Fruit fly (Drosophila melanogaster) whole organism, embryonic: ENCODE measurements around the gene mthl2.

Experiments
- B-H1 ChIP-seq: fragments of 200-800 bp; sonication (Bioruptor generic); IDR thresholded peaks from 3 replicates; pipeline ENCODE4 v1.3.6; 2022; ENCODE audit warnings: missing biosample characterization, missing genetic modification characterization
- Blimp-1 ChIP-seq: fragments of 200-800 bp; sonication (Bioruptor generic); optimal IDR thresholded peaks from 3 replicates; lab custom pipeline; 2018; ENCODE audit warnings: missing biosample characterization, missing genetic modification characterization, mild to moderate bottlenecking, moderate library complexity, missing genetic modification reagents
- CG10366 ChIP-seq: fragments of 200-800 bp; sonication (Bioruptor generic); IDR thresholded peaks from 2 replicates; pipeline ENCODE4 v1.3.6; 2022; ENCODE audit warnings: missing biosample characterization, missing genetic modification characterization
- CG10979 ChIP-seq: fragments of 200-800 bp; sonication (Bioruptor generic); optimal IDR thresholded peaks from 2 replicates; lab custom pipeline; 2018; ENCODE audit warnings: missing biosample characterization, mild to moderate bottlenecking, missing genetic modification characterization, moderate library complexity
- CG11398 ChIP-seq: fragments of 200-800 bp; sonication (Bioruptor generic); optimal IDR thresholded peaks from 2 replicates; lab custom pipeline; 2016; ENCODE audit warnings: missing biosample characterization, missing genetic modification characterization
- CG14965 ChIP-seq: fragments of 200-800 bp; sonication (Bioruptor generic); optimal IDR thresholded peaks from 2 replicates; lab custom pipeline; 2016; ENCODE audit warnings: missing biosample characterization, missing genetic modification characterization, borderline replicate concordance
- CG16813 ChIP-seq: fragments of 200-800 bp; sonication (Bioruptor generic); IDR thresholded peaks from 3 replicates; pipeline ENCODE4 v1.3.6; 2022; ENCODE audit warnings: missing biosample characterization, missing genetic modification characterization; ENCODE audit not compliant: partially characterized antibody
- CG17361 ChIP-seq: fragments of 200-800 bp; sonication (Bioruptor generic); IDR thresholded peaks from 3 replicates; pipeline ENCODE4 v1.3.6; 2022; ENCODE audit warnings: missing biosample characterization, missing genetic modification characterization
- CG17802 ChIP-seq: fragments of 200-800 bp; sonication (Bioruptor generic); optimal IDR thresholded peaks from 2 replicates; lab custom pipeline; 2018; ENCODE audit warnings: missing biosample characterization, mild to moderate bottlenecking, missing genetic modification characterization, moderate library complexity
- CG18262 ChIP-seq: fragments of 200-800 bp; optimal IDR thresholded peaks from 3 replicates; lab custom pipeline; 2019; ENCODE audit warnings: missing biosample characterization, mild to moderate bottlenecking, missing genetic modification characterization, moderate library complexity
- CG30020 ChIP-seq: fragments of 200-800 bp; optimal IDR thresholded peaks from 2 replicates; lab custom pipeline; 2019; ENCODE audit warnings: missing biosample characterization, mild to moderate bottlenecking, missing genetic modification characterization, moderate library complexity
- CG34224 ChIP-seq: fragments of 200-800 bp; sonication (Bioruptor generic); IDR thresholded peaks from 3 replicates; pipeline ENCODE4 v1.3.6; 2022; ENCODE audit warnings: missing biosample characterization, missing genetic modification characterization; ENCODE audit not compliant: partially characterized antibody
- CG4854 ChIP-seq: fragments of 200-800 bp; sonication (Bioruptor generic); optimal IDR thresholded peaks from 2 replicates; lab custom pipeline; 2016; ENCODE audit warnings: missing biosample characterization, missing genetic modification characterization, inconsistent platforms
- CG6854 ChIP-seq: fragments of 200-800 bp; sonication (Bioruptor generic); optimal IDR thresholded peaks from 3 replicates; lab custom pipeline; 2017; ENCODE audit warnings: missing biosample characterization, mild to moderate bottlenecking, missing genetic modification characterization
- CG8290 ChIP-seq, 3 experiments: fragments of 200-800 bp; sonication (Bioruptor generic); optimal IDR thresholded peaks; 2 replicates each; lab custom pipeline; 2016 to 2019; ENCODE audit warnings: missing biosample characterization in 3 of 3, missing genetic modification characterization in 3 of 3, mild to moderate bottlenecking in 2 of 3, moderate library complexity in 1 of 3
- CG8388 ChIP-seq: fragments of 200-800 bp; sonication (Bioruptor generic); optimal IDR thresholded peaks from 2 replicates; lab custom pipeline; 2019; ENCODE audit warnings: missing biosample characterization, mild to moderate bottlenecking, missing genetic modification characterization, moderate library complexity
- Deaf1 ChIP-seq: fragments of 200-800 bp; optimal IDR thresholded peaks from 3 replicates; lab custom pipeline; 2019; ENCODE audit warnings: missing biosample characterization, mild to moderate bottlenecking, missing genetic modification characterization, moderate library complexity
- Doc3 ChIP-seq: fragments of 200-800 bp; sonication (Bioruptor generic); IDR thresholded peaks from 3 replicates; pipeline ENCODE4 v1.3.6; 2022; ENCODE audit warnings: missing biosample characterization, missing genetic modification characterization; ENCODE audit not compliant: partially characterized antibody
- Dref ChIP-seq: fragments of 200-800 bp; sonication (Bioruptor generic); IDR thresholded peaks from 2 replicates; pipeline ENCODE4 v1.3.6; 2022; ENCODE audit warnings: missing biosample characterization, missing genetic modification characterization
- Drgx ChIP-seq: fragments of 200-800 bp; sonication (Bioruptor generic); IDR thresholded peaks from 2 replicates; pipeline ENCODE4 v1.3.6; 2022; ENCODE audit warnings: missing biosample characterization, missing genetic modification characterization
- E2f2 ChIP-seq: fragments of 200-800 bp; sonication (Bioruptor generic); IDR thresholded peaks from 2 replicates; pipeline ENCODE4 v1.3.6; 2022; ENCODE audit warnings: missing biosample characterization, missing genetic modification characterization
- Gsc ChIP-seq: fragments of 200-800 bp; sonication (Bioruptor generic); IDR thresholded peaks from 2 replicates; pipeline ENCODE4 v1.3.6; 2022; ENCODE audit warnings: missing biosample characterization, missing genetic modification characterization
- Kr ChIP-seq: fragments of 200-800 bp; sonication (Bioruptor generic); optimal IDR thresholded peaks from 2 replicates; lab custom pipeline; 2017; ENCODE audit warnings: missing biosample characterization, mild to moderate bottlenecking, missing genetic modification characterization
- Lhr ChIP-seq: fragments of 200-800 bp; sonication (Bioruptor generic); optimal IDR thresholded peaks from 3 replicates; lab custom pipeline; 2017; ENCODE audit warnings: mild to moderate bottlenecking, missing biosample characterization, missing genetic modification reagents, missing genetic modification characterization
- MBD-R2 ChIP-seq: fragments of 200-800 bp; sonication (Bioruptor generic); IDR thresholded peaks from 2 replicates; pipeline ENCODE4 v1.3.6; 2022; ENCODE audit warnings: missing biosample characterization, missing genetic modification characterization
- Nf-YB ChIP-seq: fragments of 200-800 bp; sonication (Bioruptor generic); optimal IDR thresholded peaks from 3 replicates; lab custom pipeline; 2019; ENCODE audit warnings: missing biosample characterization, mild to moderate bottlenecking, missing genetic modification characterization, moderate library complexity
- NfI ChIP-seq: fragments of 200-800 bp; sonication (Bioruptor generic); optimal IDR thresholded peaks from 3 replicates; lab custom pipeline; 2018; ENCODE audit warnings: missing biosample characterization, mild to moderate bottlenecking, missing genetic modification characterization, moderate library complexity
- ara ChIP-seq: fragments of 200-800 bp; sonication (Bioruptor generic); IDR thresholded peaks from 2 replicates; pipeline ENCODE4 v1.3.6; 2022; ENCODE audit warnings: missing biosample characterization, missing genetic modification characterization
- bbx ChIP-seq: fragments of 200-800 bp; sonication (Bioruptor generic); IDR thresholded peaks from 2 replicates; pipeline ENCODE4 v1.3.6; 2022; ENCODE audit warnings: missing biosample characterization, missing genetic modification characterization; ENCODE audit not compliant: partially characterized antibody
- dimm ChIP-seq: fragments of 200-800 bp; sonication (Bioruptor generic); IDR thresholded peaks from 2 replicates; pipeline ENCODE4 v1.3.6; 2022; ENCODE audit warnings: missing biosample characterization, missing genetic modification characterization
- exex ChIP-seq: fragments of 200-800 bp; sonication (Bioruptor generic); optimal IDR thresholded peaks from 4 replicates; lab custom pipeline; 2018; ENCODE audit warnings: missing biosample characterization, mild to moderate bottlenecking, missing genetic modification characterization, moderate library complexity
- fd102C ChIP-seq: fragments of 200-800 bp; sonication (Bioruptor generic); optimal IDR thresholded peaks from 2 replicates; lab custom pipeline; 2018; ENCODE audit warnings: missing biosample characterization, mild to moderate bottlenecking, missing genetic modification characterization, moderate library complexity
- gfzf ChIP-seq: fragments of 200-800 bp; sonication (Bioruptor generic); optimal IDR thresholded peaks from 2 replicates; lab custom pipeline; 2016; ENCODE audit warnings: missing biosample characterization, mild to moderate bottlenecking, missing genetic modification characterization, moderate library complexity
- inv ChIP-seq: fragments of 200-800 bp; sonication (Bioruptor generic); IDR thresholded peaks from 2 replicates; pipeline ENCODE4 v1.3.6; 2022; ENCODE audit warnings: missing biosample characterization, missing genetic modification characterization; ENCODE audit not compliant: partially characterized antibody
- knrl ChIP-seq: fragments of 200-800 bp; sonication (Bioruptor generic); IDR thresholded peaks from 3 replicates; pipeline ENCODE4 v1.3.6; 2022; ENCODE audit warnings: missing biosample characterization, missing genetic modification characterization; ENCODE audit not compliant: partially characterized antibody
- lola ChIP-seq, 3 experiments: fragments of >200 bp in 2 of 3; fragments of 200-800 bp in 1 of 3; sonication (Bioruptor generic) in 1 of 3; optimal IDR thresholded peaks; 2 replicates each; lab custom pipeline; 2017 to 2019; ENCODE audit warnings: missing biosample characterization in 3 of 3, missing genetic modification characterization in 3 of 3, mild to moderate bottlenecking in 1 of 3, moderate library complexity in 1 of 3
- nmo ChIP-seq: fragments of 200-800 bp; sonication (Bioruptor generic); optimal IDR thresholded peaks from 2 replicates; lab custom pipeline; 2018; ENCODE audit warnings: missing biosample characterization, mild to moderate bottlenecking, missing genetic modification characterization, moderate library complexity
- pb ChIP-seq: fragments of 200-800 bp; sonication (Bioruptor generic); optimal IDR thresholded peaks from 3 replicates; lab custom pipeline; 2016; ENCODE audit warnings: missing biosample characterization, missing genetic modification characterization
- pho ChIP-seq: fragments of 200-800 bp; sonication (Bioruptor generic); optimal IDR thresholded peaks from 2 replicates; lab custom pipeline; 2016; ENCODE audit warnings: missing biosample characterization, missing genetic modification characterization
- pros ChIP-seq: fragments of 200-800 bp; sonication (Bioruptor generic); optimal IDR thresholded peaks from 3 replicates; lab custom pipeline; 2019; ENCODE audit warnings: missing biosample characterization, mild to moderate bottlenecking, missing genetic modification characterization, moderate library complexity
- pzg ChIP-seq: fragments of 200-800 bp; sonication (Bioruptor generic); optimal IDR thresholded peaks from 3 replicates; lab custom pipeline; 2018; ENCODE audit warnings: missing biosample characterization, mild to moderate bottlenecking, missing genetic modification characterization, moderate library complexity
- sd ChIP-seq: fragments of 200-800 bp; sonication (Bioruptor generic); optimal IDR thresholded peaks from 3 replicates; lab custom pipeline; 2018; ENCODE audit warnings: missing biosample characterization, mild to moderate bottlenecking, missing genetic modification characterization, moderate library complexity
- sens ChIP-seq: fragments of 200-800 bp; sonication (Bioruptor generic); peaks from one replicate; lab custom pipeline; 2016; ENCODE audit warnings: missing biosample characterization, missing genetic modification characterization
- stwl ChIP-seq: fragments of 200-800 bp; sonication (Bioruptor generic); optimal IDR thresholded peaks from 3 replicates; lab custom pipeline; 2018; ENCODE audit warnings: missing biosample characterization, mild to moderate bottlenecking, missing genetic modification characterization, moderate library complexity
- tna ChIP-seq: fragments of 200-800 bp; sonication (Bioruptor generic); IDR thresholded peaks from 2 replicates; pipeline ENCODE4 v1.3.6; 2022; ENCODE audit warnings: missing biosample characterization, missing genetic modification characterization; ENCODE audit not compliant: partially characterized antibody
- unpg ChIP-seq: fragments of 200-800 bp; sonication (Bioruptor generic); optimal IDR thresholded peaks from 3 replicates; lab custom pipeline; 2018; ENCODE audit warnings: missing biosample characterization, mild to moderate bottlenecking, missing genetic modification characterization, moderate library complexity
- wek ChIP-seq: fragments of 200-800 bp; sonication (Bioruptor generic); optimal IDR thresholded peaks from 3 replicates; lab custom pipeline; 2018; ENCODE audit warnings: missing biosample characterization, mild to moderate bottlenecking, missing genetic modification characterization, moderate library complexity
- zen ChIP-seq: fragments of 200-800 bp; sonication (Bioruptor generic); optimal IDR thresholded peaks from 3 replicates; lab custom pipeline; 2018; ENCODE audit warnings: missing biosample characterization, mild to moderate bottlenecking, missing genetic modification characterization, moderate library complexity
- zfh2 ChIP-seq: fragments of 200-800 bp; sonication (Bioruptor generic); optimal IDR thresholded peaks from 2 replicates; lab custom pipeline; 2016; ENCODE audit warnings: missing biosample characterization, missing genetic modification characterization

Gene mthl2

dm6 chr3L:5608128-5608527 lies 3.5 kb downstream of the mthl2 start, which contains the start of gene Eaf6 (continued):
- no peak for TF ChIP-seq NfI (GFP tag; lab: Kevin White, UChicago)
- TF ChIP-seq CG17802: no peak
- no peak for TF ChIP-seq pros (GFP tag; lab: Kevin White, UChicago)
- TF ChIP-seq stwl (tag; lab: Kevin White, UChicago): peak; percentile 89
- TF ChIP-seq CG4854 (GFP tag; lab: Kevin White, UChicago): no peak
- TF ChIP-seq bbx: 0 out of 2 replicates have a peak, but pooled peaks have one; percentile 20
- TF ChIP-seq Dref (GFP tag; lab: Robert Waterston, UW): peak; percentile 88
- TF ChIP-seq CG10366 (GFP tag; lab: Robert Waterston, UW): no peak
- TF ChIP-seq Deaf1 (tag; lab: Kevin White, UChicago): no peak
- peak; percentile 45 for TF ChIP-seq nmo
- TF ChIP-seq wek (GFP tag; lab: Kevin White, UChicago): no peak
- peak; percentile 33; the same call in 1 of the 3 replicates for TF ChIP-seq CG34224 (GFP tag; lab: Robert Waterston, UW)
- TF ChIP-seq knrl (GFP tag; lab: Robert Waterston, UW): peak; percentile 54; the same call in 2 of the 3 replicates
- no peak for TF ChIP-seq pb
- TF ChIP-seq Nf-YB (GFP tag; lab: Kevin White, UChicago): no peak
- TF ChIP-seq CG8388 (GFP tag; lab: Kevin White, UChicago): no peak
- TF ChIP-seq CG16813 (GFP tag; lab: Robert Waterston, UW): peak; percentile 15; the same call in 1 of the 3 replicates
- peak; percentile 8 for TF ChIP-seq unpg (GFP tag; lab: Kevin White, UChicago)
- TF ChIP-seq MBD-R2 (GFP tag; lab: Robert Waterston, UW): peak; percentile 86
- peak; percentile 61 for TF ChIP-seq CG10979 (tag; lab: Kevin White, UChicago)
- no peak for TF ChIP-seq CG8290 (GFP tag; optimal IDR thresholded peaks at IDR 0.05; lab: Kevin White, UChicago)
- peak in 1 of 2 experiments; percentile 17 for TF ChIP-seq CG8290 (tag; optimal IDR thresholded peaks at IDR 0.05; lab: Kevin White, UChicago)
- no peak for TF ChIP-seq Gsc (GFP tag; lab: Robert Waterston, UW)
- no peak for TF ChIP-seq CG30020
- TF ChIP-seq zen (tag; lab: Kevin White, UChicago): peak; percentile 87
- TF ChIP-seq Doc3 (GFP tag; lab: Robert Waterston, UW): no peak
- TF ChIP-seq CG6854 (GFP tag; lab: Kevin White, UChicago): no peak
- TF ChIP-seq inv (GFP tag; lab: Robert Waterston, UW): 0 out of 2 replicates have a peak, but pooled peaks have one; percentile 10
- TF ChIP-seq B-H1 (GFP tag; lab: Robert Waterston, UW): no peak
- TF ChIP-seq CG17361 (GFP tag; lab: Robert Waterston, UW): no peak
- peak; percentile 53 for TF ChIP-seq Lhr
- no peak for TF ChIP-seq pho (GFP tag; lab: Kevin White, UChicago)
- no peak for TF ChIP-seq E2f2 (GFP tag; lab: Robert Waterston, UW)
- peak; percentile 15 for TF ChIP-seq CG18262 (tag; lab: Kevin White, UChicago)
- TF ChIP-seq Kr (GFP tag; lab: Kevin White, UChicago): no peak
- no peak for TF ChIP-seq CG11398 (GFP tag; lab: Kevin White, UChicago)
- no peak for TF ChIP-seq fd102C (GFP tag; lab: Kevin White, UChicago)
- TF ChIP-seq sd: peak; percentile 91
- TF ChIP-seq Blimp-1 (GFP tag; lab: Kevin White, UChicago): no peak
- TF ChIP-seq sens: peak; percentile 10
- peak; percentile 62 for TF ChIP-seq exex (tag; lab: Kevin White, UChicago)
- no peak for TF ChIP-seq tna (GFP tag; lab: Robert Waterston, UW)
- TF ChIP-seq CG14965: no peak
- peak; percentile 70 for TF ChIP-seq pzg (GFP tag; lab: Kevin White, UChicago)
- TF ChIP-seq ara: no peak
- no peak for TF ChIP-seq dimm (GFP tag; lab: Robert Waterston, UW)
- TF ChIP-seq lola (GFP tag; optimal IDR thresholded peaks at IDR 0.05; lab: Kevin White, UChicago): no peak
- TF ChIP-seq Drgx (GFP tag; lab: Robert Waterston, UW): no peak
- no peak for TF ChIP-seq zfh2 (GFP tag; lab: Kevin White, UChicago)
- peak; percentile 80 for TF ChIP-seq gfzf (GFP tag; lab: Kevin White, UChicago)
